Fruit fly (Drosophila melanogaster): Measurements from ENCODE around the gene dyl.

The dyl gene

DNA sequence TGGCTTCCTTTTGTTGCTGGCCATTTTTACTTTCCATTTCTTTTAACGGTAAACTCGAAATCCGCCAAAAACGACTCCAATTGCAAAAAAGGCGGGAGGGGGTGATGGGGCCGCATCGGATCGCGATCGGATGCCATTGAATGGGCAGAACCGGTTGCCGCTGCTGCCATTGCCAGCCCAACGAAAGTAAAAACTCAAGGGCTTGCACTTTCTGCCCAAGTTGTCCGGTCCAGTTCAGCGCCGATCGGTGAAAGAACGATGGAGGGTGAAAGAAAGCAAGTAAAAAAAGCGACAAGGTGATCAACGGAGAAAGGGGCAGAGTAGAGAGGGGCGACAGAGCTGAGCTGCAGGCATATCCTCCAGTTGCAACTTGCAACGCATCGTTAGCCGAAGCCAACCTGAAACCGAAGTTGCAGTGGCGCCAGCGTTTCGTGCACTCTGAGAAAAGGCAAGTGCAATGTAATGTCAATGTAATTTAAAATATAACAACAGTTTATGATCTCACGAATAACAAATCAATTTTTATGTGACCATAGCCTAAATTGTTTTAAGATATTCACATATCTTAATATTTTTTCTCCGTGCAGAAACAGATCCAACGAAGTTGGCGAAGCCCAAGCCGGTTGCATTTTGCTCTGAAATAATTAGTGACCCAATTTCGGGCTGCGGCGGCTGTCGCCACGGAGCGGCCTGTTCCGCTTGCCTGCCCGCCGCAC, 3.1 kb downstream of the dyl start (continued):
- TF ChIP-seq topi (GFP tag; optimal IDR thresholded peaks at IDR 0.05) (peak; percentile 87), Met (GFP tag; optimal IDR thresholded peaks at IDR 0.05) (peak; percentile 91), esn (GFP tag; optimal IDR thresholded peaks at IDR 0.05) (peak; percentile 90), fd85E (GFP tag; optimal IDR thresholded peaks at IDR 0.05) (no peak), CG6276 (GFP tag; optimal IDR thresholded peaks at IDR 0.05) (peak; percentile 92), Smox (GFP tag; optimal IDR thresholded peaks at IDR 0.05) (peak; percentile 90), CG6808 (GFP tag; optimal IDR thresholded peaks at IDR 0.05) (peak; percentile 50), net (GFP tag; optimal IDR thresholded peaks at IDR 0.05) (peak; percentile 91), ss (GFP tag; optimal IDR thresholded peaks at IDR 0.05) (peak; percentile 53 to 80), CG15336 (GFP tag; IDR thresholded peaks at IDR 0.05) (peak; percentile 98), Hr39 (GFP tag; optimal IDR thresholded peaks at IDR 0.05) (peak; percentile 89), eg (GFP tag; IDR thresholded peaks at IDR 0.05) (peak; percentile 96), CG8119 (GFP tag; IDR thresholded peaks at IDR 0.05) (peak; percentile 97), CG10669 (GFP tag; optimal IDR thresholded peaks at IDR 0.05) (peak; percentile 79), Blimp-1 (GFP tag; optimal IDR thresholded peaks at IDR 0.05) (peak; percentile 100), CG11902 (GFP tag; optimal IDR thresholded peaks at IDR 0.05) (peak; percentile 75)

DNA sequence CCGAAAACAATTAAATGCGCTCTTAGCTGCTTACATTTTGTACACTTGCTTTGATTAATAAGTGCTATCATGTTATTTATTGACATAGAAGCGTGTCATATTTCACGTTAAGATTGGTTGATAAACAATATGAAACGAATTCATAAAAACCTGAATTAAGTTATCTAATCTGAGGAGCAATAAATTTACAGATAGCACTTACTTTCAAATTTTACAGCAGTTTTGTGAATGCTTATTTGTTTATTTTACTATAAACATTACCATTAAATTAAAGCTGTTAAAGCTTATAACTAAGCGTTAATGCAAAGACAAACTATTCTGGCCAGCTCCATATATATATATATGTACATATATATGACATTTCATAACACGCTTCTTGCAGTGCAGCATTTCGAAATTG, 5.4 kb downstream of the dyl start:
- peak; percentile 76 for TF ChIP-seq Eip78C (GFP tag)
- TF ChIP-seq pdm3 (GFP tag; optimal IDR thresholded peaks at IDR 0.05): no peak
- TF ChIP-seq Sox14 (GFP tag; optimal IDR thresholded peaks at IDR 0.05): no peak
- TF ChIP-seq CG8119 (GFP tag; IDR thresholded peaks at IDR 0.05): peak; percentile 44; the same call in 2 of the 3 replicates
- TF ChIP-seq Blimp-1 (GFP tag; optimal IDR thresholded peaks at IDR 0.05): no peak
- TF ChIP-seq dsx (GFP tag; optimal IDR thresholded peaks at IDR 0.05; ENCODE audit: poor library complexity, severe bottlenecking): no peak
- TF ChIP-seq CG9139 (GFP tag; optimal IDR thresholded peaks at IDR 0.05): no peak
- TF ChIP-seq spab (GFP tag; optimal IDR thresholded peaks at IDR 0.05): no peak
- TF ChIP-seq svp (GFP tag): no peak
- no peak for TF ChIP-seq CG11762 (GFP tag; optimal IDR thresholded peaks at IDR 0.05; ENCODE audit: insufficient read depth)
- no peak for TF ChIP-seq dac (GFP tag; optimal IDR thresholded peaks at IDR 0.05)
- no peak for TF ChIP-seq Gug (GFP tag; IDR thresholded peaks at IDR 0.05)
- TF ChIP-seq CG15336 (GFP tag; IDR thresholded peaks at IDR 0.05): 0 out of 2 replicates have a peak, but pooled peaks have one; percentile 34
- no peak for TF ChIP-seq CG11294 (GFP tag; IDR thresholded peaks at IDR 0.05)
- no peak for TF ChIP-seq acj6 (GFP tag; optimal IDR thresholded peaks at IDR 0.05)
- TF ChIP-seq CG3032 (tag; optimal IDR thresholded peaks at IDR 0.05): no peak
- peak; percentile 65 for TF ChIP-seq CG32006 (GFP tag; optimal IDR thresholded peaks at IDR 0.05)
- no peak for TF ChIP-seq esn (GFP tag; optimal IDR thresholded peaks at IDR 0.05)
- no peak for TF ChIP-seq CG10669 (GFP tag; optimal IDR thresholded peaks at IDR 0.05)
- TF ChIP-seq CG7368 (GFP tag; optimal IDR thresholded peaks at IDR 0.05): no peak
- TF ChIP-seq CG4318 (GFP tag; optimal IDR thresholded peaks at IDR 0.05): peak; percentile 51
- peak; percentile 46 for TF ChIP-seq Hr4 (GFP tag; optimal IDR thresholded peaks at IDR 0.05)
- TF ChIP-seq cyc (GFP tag; optimal IDR thresholded peaks at IDR 0.05): no peak
- no peak for TF ChIP-seq Hr38 (GFP tag; optimal IDR thresholded peaks at IDR 0.05)
- TF ChIP-seq fd59A (GFP tag; optimal IDR thresholded peaks at IDR 0.05): no peak
- TF ChIP-seq CG6276 (GFP tag; optimal IDR thresholded peaks at IDR 0.05): peak; percentile 25

DNA sequence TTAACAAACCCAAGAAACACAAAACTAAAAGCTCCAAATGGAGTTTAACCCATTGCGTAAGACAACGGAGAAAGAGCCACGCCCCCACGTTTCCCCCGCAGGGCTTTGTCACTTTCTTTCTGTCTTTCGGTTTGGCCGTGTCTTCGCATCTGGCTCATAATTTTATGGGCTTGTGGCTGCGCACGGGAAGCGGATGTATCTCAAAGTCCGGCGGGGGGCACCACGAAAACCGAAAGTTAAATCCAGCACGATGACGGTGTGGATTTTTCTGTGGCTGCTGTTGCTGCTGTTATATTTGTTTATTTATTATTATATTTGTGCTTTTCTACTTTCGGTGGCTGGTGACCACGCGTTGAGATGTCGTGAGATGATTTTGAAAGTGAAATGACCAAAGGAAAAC, 10.8 kb downstream of the dyl start:
- TF ChIP-seq Blimp-1 (GFP tag; optimal IDR thresholded peaks at IDR 0.05): peak; percentile 37
- TF ChIP-seq Ets96B (tag; optimal IDR thresholded peaks at IDR 0.05): no peak

All from whole organism, prepupa.